Worm (Caenorhabditis elegans) whole organism, L2 larva: Measurements from ENCODE around the gene srbc-13.

Experiments
- C34F6.9 ChIP-seq: fragments of 150-350 bp; optimal IDR thresholded peaks from 2 replicates; lab custom pipeline; 2014; ENCODE audit warnings: missing biosample characterization, missing genetic modification characterization
- ZK546.5 ChIP-seq: sonication (generic microtip); optimal IDR thresholded peaks from 2 replicates; lab custom pipeline; 2017; ENCODE audit warnings: missing biosample characterization, missing genetic modification characterization
- aly-2 ChIP-seq: fragments of 150-350 bp; optimal IDR thresholded peaks from 2 replicates; lab custom pipeline; 2014; ENCODE audit warnings: missing biosample characterization, missing genetic modification characterization
- ceh-82 ChIP-seq: fragments of 150-350 bp; optimal IDR thresholded peaks from 2 replicates; lab custom pipeline; 2014; ENCODE audit warnings: missing biosample characterization, missing genetic modification characterization
- elt-3 ChIP-seq: sonication (generic microtip); optimal IDR thresholded peaks from 2 replicates; lab custom pipeline; 2017; ENCODE audit warnings: missing biosample characterization, missing genetic modification characterization
- fos-1 ChIP-seq: fragments of 150-350 bp; optimal IDR thresholded peaks from 2 replicates; lab custom pipeline; 2014; ENCODE audit warnings: missing biosample characterization, missing genetic modification characterization
- gmeb-1 ChIP-seq: fragments of 150-350 bp; optimal IDR thresholded peaks from 2 replicates; lab custom pipeline; 2014; ENCODE audit warnings: missing biosample characterization, missing genetic modification characterization
- lin-13 ChIP-seq: fragments of 150-350 bp; optimal IDR thresholded peaks from 2 replicates; lab custom pipeline; 2014; ENCODE audit warnings: missing biosample characterization, missing genetic modification reagents, missing genetic modification characterization
- nhr-25 ChIP-seq: fragments of 150-350 bp; sonication (generic microtip); optimal IDR thresholded peaks from 3 replicates; lab custom pipeline; 2014; ENCODE audit warnings: missing biosample characterization, missing genetic modification characterization
- snpc-4 ChIP-seq: fragments of 150-350 bp; optimal IDR thresholded peaks from 2 replicates; lab custom pipeline; 2014; ENCODE audit warnings: missing biosample characterization, missing genetic modification characterization
- ztf-11 ChIP-seq: sonication (generic microtip); optimal IDR thresholded peaks from 2 replicates; lab custom pipeline; 2017; ENCODE audit warnings: missing biosample characterization, missing genetic modification characterization

DNA sequence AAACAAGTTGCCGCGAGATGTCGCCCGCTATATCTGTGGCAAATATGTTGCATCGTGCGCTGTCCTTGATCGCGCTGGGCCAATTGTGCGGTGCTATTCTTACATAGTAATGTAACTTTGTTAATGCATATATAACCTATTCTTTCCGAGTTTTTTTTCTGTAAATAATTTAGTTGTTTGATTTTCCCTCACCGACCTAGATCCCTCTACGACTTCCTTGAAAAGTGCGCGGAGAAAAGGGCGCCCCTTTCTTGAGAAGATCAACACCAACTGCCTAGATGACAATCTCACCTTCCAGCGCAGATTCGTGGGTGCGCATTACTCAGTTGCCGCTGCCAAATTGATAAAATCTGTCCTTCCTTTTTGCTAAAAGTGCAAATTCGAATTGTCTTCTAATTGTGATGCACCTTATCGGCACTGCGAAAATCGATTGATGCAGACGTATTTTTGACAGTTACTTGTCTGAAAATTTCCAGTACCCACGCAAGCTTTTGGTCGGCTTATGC lies 46.0 kb upstream of the srbc-13 start:
- no peak for TF ChIP-seq fos-1 (tag; lab: Kevin White, UChicago)
- no peak for TF ChIP-seq lin-13
- TF ChIP-seq ceh-82 (tag; lab: Kevin White, UChicago), result no peak
- no peak for TF ChIP-seq ztf-11 (tag; lab: Kevin White, UChicago)
- TF ChIP-seq snpc-4, result no peak
- no peak for TF ChIP-seq aly-2 (tag; lab: Kevin White, UChicago)
- TF ChIP-seq ZK546.5, result no peak
- TF ChIP-seq nhr-25, result no peak
- TF ChIP-seq gmeb-1 (tag; lab: Kevin White, UChicago), result no peak
- TF ChIP-seq elt-3 (tag; lab: Kevin White, UChicago), result no peak
- no peak for TF ChIP-seq C34F6.9
